Fruit fly (Drosophila melanogaster) whole organism, embryonic: ENCODE measurements around the gene CG42749.

Experiments
- Abd-B ChIP-seq: fragments of 200-800 bp; sonication (Bioruptor generic); optimal IDR thresholded peaks from 2 replicates; lab custom pipeline; 2018; ENCODE audit warnings: missing biosample characterization, mild to moderate bottlenecking, missing genetic modification characterization, moderate library complexity
- C15 ChIP-seq: fragments of 200-800 bp; sonication (Bioruptor generic); IDR thresholded peaks from 3 replicates; pipeline ENCODE4 v1.3.6; 2022; ENCODE audit warnings: missing biosample characterization, missing genetic modification characterization
- CG1024 ChIP-seq: fragments of 200-800 bp; sonication (Bioruptor generic); IDR thresholded peaks from 2 replicates; pipeline ENCODE4 v1.3.6; 2022; ENCODE audit warnings: missing biosample characterization, missing genetic modification characterization
- CG12744 ChIP-seq: fragments of 200-800 bp; sonication (Bioruptor generic); optimal IDR thresholded peaks from 2 replicates; lab custom pipeline; 2016; ENCODE audit warnings: missing biosample characterization, missing genetic modification characterization
- CG13123 ChIP-seq: fragments of 200-800 bp; sonication (Bioruptor generic); optimal IDR thresholded peaks from 2 replicates; lab custom pipeline; 2016; ENCODE audit warnings: missing biosample characterization, missing genetic modification characterization
- CG15011 ChIP-seq: fragments of 200-800 bp; sonication (Bioruptor generic); optimal IDR thresholded peaks from 3 replicates; lab custom pipeline; 2018; ENCODE audit warnings: missing biosample characterization, mild to moderate bottlenecking, missing genetic modification characterization
- CG17568 ChIP-seq: fragments of 200-800 bp; sonication (Bioruptor generic); optimal IDR thresholded peaks from 2 replicates; lab custom pipeline; 2018; ENCODE audit warnings: missing biosample characterization, mild to moderate bottlenecking, missing genetic modification characterization, moderate library complexity
- CG1792 ChIP-seq: fragments of 200-800 bp; sonication (Bioruptor generic); optimal IDR thresholded peaks from 2 replicates; lab custom pipeline; 2016; ENCODE audit warnings: missing biosample characterization, missing genetic modification characterization
- CG2199 ChIP-seq: fragments of 200-800 bp; sonication (Bioruptor generic); IDR thresholded peaks from 3 replicates; pipeline ENCODE4 v1.3.6; 2022; ENCODE audit warnings: missing biosample characterization, missing genetic modification characterization
- CG33213 ChIP-seq: fragments of 200-800 bp; sonication (Bioruptor generic); optimal IDR thresholded peaks from 3 replicates; lab custom pipeline; 2016; ENCODE audit warnings: missing biosample characterization, missing genetic modification characterization
- CG4404 ChIP-seq: fragments of 200-800 bp; sonication (Bioruptor generic); IDR thresholded peaks from 2 replicates; pipeline ENCODE4 v1.3.6; 2022; ENCODE audit warnings: missing biosample characterization, missing genetic modification characterization
- CG4617 ChIP-seq: fragments of 200-800 bp; sonication (Bioruptor generic); optimal IDR thresholded peaks from 3 replicates; lab custom pipeline; 2016; ENCODE audit warnings: missing biosample characterization, missing genetic modification characterization, borderline replicate concordance
- CG6175 ChIP-seq: fragments of 200-800 bp; sonication (Bioruptor generic); IDR thresholded peaks from 3 replicates; pipeline ENCODE4 v1.3.6; 2022; ENCODE audit warnings: missing biosample characterization, missing genetic modification characterization
- D19B ChIP-seq: fragments of 200-800 bp; sonication (Bioruptor generic); optimal IDR thresholded peaks from 2 replicates; lab custom pipeline; 2017; ENCODE audit warnings: missing biosample characterization, mild to moderate bottlenecking, missing genetic modification characterization
- Dref ChIP-seq: fragments of 200-800 bp; sonication (Bioruptor generic); IDR thresholded peaks from 2 replicates; pipeline ENCODE4 v1.3.6; 2022; ENCODE audit warnings: missing biosample characterization, missing genetic modification characterization
- Elba2 ChIP-seq: fragments of 200-800 bp; sonication (Bioruptor generic); optimal IDR thresholded peaks from 3 replicates; lab custom pipeline; 2016; ENCODE audit warnings: missing biosample characterization, missing genetic modification characterization
- GATAe ChIP-seq: fragments of 200-800 bp; sonication (Bioruptor generic); conservative IDR thresholded peaks from 2 replicates; pipeline ENCODE4 v1.3.6; 2022; ENCODE audit warnings: missing biosample characterization, missing genetic modification characterization
- Gug ChIP-seq: fragments of 200-800 bp; sonication (Bioruptor generic); IDR thresholded peaks from 4 replicates; pipeline ENCODE4 v1.3.6; 2022; ENCODE audit warnings: missing biosample characterization, missing genetic modification characterization
- Hmr ChIP-seq: fragments of 200-800 bp; sonication (Bioruptor generic); optimal IDR thresholded peaks from 3 replicates; lab custom pipeline; 2017; ENCODE audit warnings: mild to moderate bottlenecking, missing biosample characterization, missing genetic modification reagents, missing genetic modification characterization
- Mrtf ChIP-seq: fragments of 200-800 bp; sonication (Bioruptor generic); IDR thresholded peaks from 3 replicates; pipeline ENCODE4 v1.3.6; 2022; ENCODE audit warnings: missing biosample characterization, missing genetic modification characterization
- NC2β ChIP-seq: fragments of 200-800 bp; sonication (Bioruptor generic); optimal IDR thresholded peaks from 2 replicates; lab custom pipeline; 2016; ENCODE audit warnings: missing biosample characterization, missing genetic modification characterization
- Neu2 ChIP-seq: fragments of 200-800 bp; sonication (Bioruptor generic); optimal IDR thresholded peaks from 3 replicates; lab custom pipeline; 2016; ENCODE audit warnings: missing biosample characterization, missing genetic modification characterization, borderline replicate concordance
- PHDP ChIP-seq: fragments of 200-800 bp; sonication (Bioruptor generic); optimal IDR thresholded peaks from 3 replicates; lab custom pipeline; 2018; ENCODE audit warnings: missing biosample characterization, mild to moderate bottlenecking, missing genetic modification characterization, moderate library complexity
- Tbp ChIP-seq: fragments of >200 bp; optimal IDR thresholded peaks from 2 replicates; lab custom pipeline; 2018; ENCODE audit warnings: missing biosample characterization, missing genetic modification characterization
- Usf ChIP-seq: fragments of 200-800 bp; sonication (Bioruptor generic); optimal IDR thresholded peaks from 2 replicates; lab custom pipeline; 2017; ENCODE audit warnings: missing genotype, missing biosample characterization, missing genetic modification characterization
- ato ChIP-seq: fragments of 200-800 bp; sonication (Bioruptor generic); IDR thresholded peaks from 2 replicates; pipeline ENCODE4 v1.3.6; 2022; ENCODE audit warnings: missing biosample characterization, missing genetic modification characterization; ENCODE audit not compliant: partially characterized antibody
- bab2 ChIP-seq: fragments of 200-800 bp; sonication (Bioruptor generic); optimal IDR thresholded peaks from 2 replicates; lab custom pipeline; 2016; ENCODE audit warnings: missing biosample characterization, missing genetic modification characterization
- bsh ChIP-seq, 2 experiments: fragments of 200-800 bp; sonication (Bioruptor generic); optimal IDR thresholded peaks; 2 replicates each; lab custom pipeline; 2017 to 2018; ENCODE audit warnings: mild to moderate bottlenecking in 2 of 2, missing biosample characterization in 2 of 2, missing genetic modification characterization in 2 of 2, moderate library complexity in 1 of 2
- cad ChIP-seq: fragments of >200 bp; optimal IDR thresholded peaks from 2 replicates; lab custom pipeline; 2017; ENCODE audit warnings: missing biosample characterization, missing genetic modification characterization
- ci ChIP-seq: fragments of 200-800 bp; sonication (Bioruptor generic); IDR thresholded peaks from 3 replicates; pipeline ENCODE4 v1.3.6; 2022; ENCODE audit warnings: missing biosample characterization, missing genetic modification characterization
- corto ChIP-seq: fragments of 200-800 bp; sonication (Bioruptor generic); optimal IDR thresholded peaks from 2 replicates; lab custom pipeline; 2016; ENCODE audit warnings: missing biosample characterization, mild to moderate bottlenecking, missing genetic modification characterization, moderate library complexity
- dmrt11E ChIP-seq: fragments of 200-800 bp; sonication (Bioruptor generic); optimal IDR thresholded peaks from 3 replicates; lab custom pipeline; 2018; ENCODE audit warnings: missing biosample characterization, mild to moderate bottlenecking, missing genetic modification characterization, moderate library complexity
- ems ChIP-seq: fragments of 200-800 bp; sonication (Bioruptor generic); optimal IDR thresholded peaks from 3 replicates; lab custom pipeline; 2016; ENCODE audit warnings: missing biosample characterization, missing genetic modification characterization
- esg ChIP-seq: fragments of 200-800 bp; sonication (Bioruptor generic); conservative IDR thresholded peaks from 2 replicates; pipeline ENCODE4 v1.3.6; 2022; ENCODE audit warnings: missing biosample characterization, missing genetic modification characterization
- gcm2 ChIP-seq: fragments of 200-800 bp; sonication (Bioruptor generic); optimal IDR thresholded peaks from 2 replicates; lab custom pipeline; 2016; ENCODE audit warnings: missing biosample characterization, missing genetic modification characterization
- gfzf ChIP-seq: fragments of 200-800 bp; sonication (Bioruptor generic); optimal IDR thresholded peaks from 2 replicates; lab custom pipeline; 2016; ENCODE audit warnings: missing biosample characterization, mild to moderate bottlenecking, missing genetic modification characterization, moderate library complexity
- gt ChIP-seq: fragments of 200-800 bp; sonication (Bioruptor generic); IDR thresholded peaks from 2 replicates; pipeline ENCODE4 v1.3.6; 2022; ENCODE audit warnings: missing biosample characterization, missing genetic modification characterization
- lbe ChIP-seq: fragments of 200-800 bp; sonication (Bioruptor generic); optimal IDR thresholded peaks from 2 replicates; lab custom pipeline; 2016; ENCODE audit warnings: missing biosample characterization, mild to moderate bottlenecking, missing genetic modification characterization
- mam ChIP-seq: fragments of 200-800 bp; sonication (Bioruptor generic); optimal IDR thresholded peaks from 3 replicates; lab custom pipeline; 2016; ENCODE audit warnings: missing biosample characterization, missing genetic modification characterization
- p53 ChIP-seq: fragments of 200-800 bp; sonication (Bioruptor generic); optimal IDR thresholded peaks from 2 replicates; lab custom pipeline; 2016; ENCODE audit warnings: missing biosample characterization, missing genetic modification characterization
- schlank ChIP-seq: fragments of 200-800 bp; sonication (Bioruptor generic); optimal IDR thresholded peaks from 2 replicates; lab custom pipeline; 2018; ENCODE audit warnings: missing biosample characterization, mild to moderate bottlenecking, missing genetic modification characterization
- shn ChIP-seq: fragments of 200-800 bp; sonication (Bioruptor generic); optimal IDR thresholded peaks from 3 replicates; lab custom pipeline; 2016; ENCODE audit warnings: missing biosample characterization, missing genetic modification characterization
- slou ChIP-seq: fragments of 200-800 bp; sonication (Bioruptor generic); optimal IDR thresholded peaks from 3 replicates; lab custom pipeline; 2016; ENCODE audit warnings: missing biosample characterization, missing genetic modification characterization
- sqz ChIP-seq: fragments of 200-800 bp; sonication (Bioruptor generic); optimal IDR thresholded peaks from 3 replicates; lab custom pipeline; 2018; ENCODE audit warnings: missing biosample characterization, mild to moderate bottlenecking, missing genetic modification characterization
- trem ChIP-seq: fragments of 200-800 bp; optimal IDR thresholded peaks from 3 replicates; lab custom pipeline; 2019; ENCODE audit warnings: missing biosample characterization, mild to moderate bottlenecking, missing genetic modification characterization, moderate library complexity
- tx ChIP-seq: fragments of 200-800 bp; sonication (Bioruptor generic); optimal IDR thresholded peaks from 2 replicates; lab custom pipeline; 2016; ENCODE audit warnings: missing biosample characterization, missing genetic modification characterization
- vnd ChIP-seq: fragments of 200-800 bp; sonication (Bioruptor generic); IDR thresholded peaks from 3 replicates; pipeline ENCODE4 v1.3.6; 2022; ENCODE audit warnings: missing biosample characterization, missing genetic modification characterization; ENCODE audit not compliant: partially characterized antibody
- z ChIP-seq: fragments of 200-800 bp; sonication (Bioruptor generic); IDR thresholded peaks from 3 replicates; pipeline ENCODE4 v1.3.6; 2022; ENCODE audit warnings: missing biosample characterization, missing genetic modification characterization
- zen2 ChIP-seq: fragments of 200-800 bp; sonication (Bioruptor generic); IDR thresholded peaks from 3 replicates; pipeline ENCODE4 v1.3.6; 2022; ENCODE audit warnings: missing biosample characterization, missing genetic modification characterization; ENCODE audit not compliant: partially characterized antibody
- zf30C ChIP-seq: fragments of 200-800 bp; sonication (Bioruptor generic); optimal IDR thresholded peaks from 3 replicates; lab custom pipeline; 2018; ENCODE audit warnings: missing biosample characterization, mild to moderate bottlenecking, missing genetic modification characterization

The CG42749 gene

dm6 chrX:5322459-5322883, 26.6 kb downstream of the CG42749 start, which contains the start of gene Rnp4F (continued):
- TF ChIP-seq dmrt11E (tag; lab: Kevin White, UChicago), result no peak
- TF ChIP-seq sqz, result peak; percentile 99
- TF ChIP-seq Hmr (GFP tag; lab: Kevin White, UChicago), result no peak
- peak; percentile 75 for TF ChIP-seq CG1024 (GFP tag; lab: Robert Waterston, UW)
- TF ChIP-seq Usf (GFP tag; lab: Kevin White, UChicago), result peak; percentile 68
- peak; percentile 73 for TF ChIP-seq CG4404 (GFP tag; lab: Robert Waterston, UW)
- TF ChIP-seq gfzf (GFP tag; lab: Kevin White, UChicago), result peak; percentile 65
- no peak for TF ChIP-seq GATAe (GFP tag; lab: Robert Waterston, UW)
- peak; percentile 43 for TF ChIP-seq NC2β (GFP tag; lab: Kevin White, UChicago)
- peak; percentile 67; the same call in 2 of the 3 replicates for TF ChIP-seq ci (GFP tag; lab: Robert Waterston, UW)
- peak; percentile 68 for TF ChIP-seq bab2
- TF ChIP-seq trem (tag; lab: Kevin White, UChicago), result peak; percentile 35
- peak; percentile 34 to 48 for TF ChIP-seq bsh (GFP tag; optimal IDR thresholded peaks at IDR 0.05; lab: Kevin White, UChicago)
- TF ChIP-seq shn, result peak; percentile 82
- TF ChIP-seq ato (GFP tag; lab: Robert Waterston, UW), result 0 out of 2 replicates have a peak, but pooled peaks have one; percentile 21
- TF ChIP-seq Neu2 (GFP tag; lab: Kevin White, UChicago), result no peak
- no peak for TF ChIP-seq zf30C (GFP tag; lab: Kevin White, UChicago)
- peak; percentile 63 for TF ChIP-seq esg (GFP tag; lab: Robert Waterston, UW)
- TF ChIP-seq schlank, result no peak
- peak; percentile 47 for TF ChIP-seq slou (GFP tag; lab: Kevin White, UChicago)
- no peak for TF ChIP-seq cad (GFP tag; lab: Kevin White, UChicago)
- peak; percentile 78 for TF ChIP-seq Dref (GFP tag; lab: Robert Waterston, UW)
- no peak for TF ChIP-seq CG15011 (GFP tag; lab: Kevin White, UChicago)
- TF ChIP-seq Abd-B (GFP tag; lab: Kevin White, UChicago), result peak; percentile 63
- TF ChIP-seq CG13123, result peak; percentile 16
- peak; percentile 58 for TF ChIP-seq ems
- TF ChIP-seq CG33213 (GFP tag; lab: Kevin White, UChicago), result peak; percentile 87
- TF ChIP-seq zen2, result peak; percentile 24; the same call in 1 of the 3 replicates
- peak; percentile 53 for TF ChIP-seq p53
- TF ChIP-seq CG12744 (GFP tag; lab: Kevin White, UChicago), result peak; percentile 44
- TF ChIP-seq Elba2 (GFP tag; lab: Kevin White, UChicago), result peak; percentile 75
- TF ChIP-seq gt, result 0 out of 2 replicates have a peak, but pooled peaks have one; percentile 37
- TF ChIP-seq corto (GFP tag; lab: Kevin White, UChicago), result no peak
- TF ChIP-seq D19B, result no peak
- no peak for TF ChIP-seq gcm2 (GFP tag; lab: Kevin White, UChicago)
- TF ChIP-seq CG4617 (GFP tag; lab: Kevin White, UChicago), result peak; percentile 72
- TF ChIP-seq Mrtf, result peak; percentile 57; the same call in 2 of the 3 replicates
- TF ChIP-seq z (GFP tag; lab: Robert Waterston, UW), result no peak
- TF ChIP-seq tx (GFP tag; lab: Kevin White, UChicago), result peak; percentile 70
- TF ChIP-seq vnd, result peak; percentile 78
- TF ChIP-seq CG17568 (GFP tag; lab: Kevin White, UChicago), result no peak
- no peak for TF ChIP-seq Tbp
- peak; percentile 45 for TF ChIP-seq CG1792 (GFP tag; lab: Kevin White, UChicago)
- no peak for TF ChIP-seq PHDP
- 0 out of 3 replicates have a peak, but pooled peaks have one; percentile 42 for TF ChIP-seq CG6175 (GFP tag; lab: Robert Waterston, UW)
- peak; percentile 85; the same call in 2 of the 4 replicates for TF ChIP-seq Gug (GFP tag; lab: Robert Waterston, UW)
- no peak for TF ChIP-seq lbe
- TF ChIP-seq C15 (GFP tag; lab: Robert Waterston, UW), result 0 out of 3 replicates have a peak, but pooled peaks have one; percentile 12
- TF ChIP-seq CG2199 (GFP tag; lab: Robert Waterston, UW), result no peak
- peak; percentile 88 for TF ChIP-seq mam (GFP tag; lab: Kevin White, UChicago)
